Fruit fly (Drosophila melanogaster) whole organism, pupa: ENCODE data around the gene CG34028.
A peak's percentile ranks its signal among the peaks of the same experiment; 100 is the strongest.

Experiments used
- CG10348 ChIP-seq: fragments of 200-800 bp; sonication (Bioruptor generic); IDR thresholded peaks from 2 replicates; pipeline ENCODE4 v1.3.6; 2022; ENCODE audit warnings: missing biosample characterization, missing genetic modification characterization
- CG12605 ChIP-seq: fragments of 200-800 bp; sonication (Bioruptor generic); IDR thresholded peaks from 2 replicates; pipeline ENCODE4 v1.3.6; 2022; ENCODE audit warnings: missing biosample characterization, missing genetic modification characterization
- CG13204 ChIP-seq: fragments of 200-800 bp; sonication (Bioruptor generic); optimal IDR thresholded peaks from 2 replicates; lab custom pipeline; 2018; ENCODE audit warnings: missing biosample characterization, mild to moderate bottlenecking, missing genetic modification characterization, moderate library complexity
- CG14655 ChIP-seq: fragments of 200-800 bp; sonication (Bioruptor generic); optimal IDR thresholded peaks from 3 replicates; lab custom pipeline; 2017; ENCODE audit warnings: mild to moderate bottlenecking, missing biosample characterization, missing genetic modification reagents, missing genetic modification characterization
- CG15710 ChIP-seq: fragments of 200-800 bp; sonication (Bioruptor generic); optimal IDR thresholded peaks from 2 replicates; lab custom pipeline; 2018; ENCODE audit warnings: missing biosample characterization, mild to moderate bottlenecking, missing genetic modification characterization, moderate library complexity
- CG17806 ChIP-seq: fragments of 200-800 bp; sonication (Bioruptor generic); optimal IDR thresholded peaks from 2 replicates; lab custom pipeline; 2018; ENCODE audit warnings: missing biosample characterization, mild to moderate bottlenecking, missing genetic modification characterization, moderate library complexity
- CG32121 ChIP-seq: fragments of 200-800 bp; sonication (Bioruptor generic); IDR thresholded peaks from 2 replicates; pipeline ENCODE4 v1.3.6; 2022; ENCODE audit warnings: missing biosample characterization, missing genetic modification characterization
- CG34367 ChIP-seq: fragments of 200-800 bp; sonication (Bioruptor generic); optimal IDR thresholded peaks from 2 replicates; lab custom pipeline; 2018; ENCODE audit warnings: missing biosample characterization, mild to moderate bottlenecking, missing genetic modification characterization
- CG4496 ChIP-seq: fragments of 200-800 bp; sonication (Bioruptor generic); IDR thresholded peaks from 3 replicates; pipeline ENCODE4 v1.3.6; 2022; ENCODE audit warnings: missing biosample characterization, missing genetic modification characterization
- CG8159 ChIP-seq: fragments of 200-800 bp; sonication (Bioruptor generic); optimal IDR thresholded peaks from 3 replicates; lab custom pipeline; 2018; ENCODE audit warnings: missing biosample characterization, mild to moderate bottlenecking, missing genetic modification characterization, moderate library complexity
- CG8301 ChIP-seq: fragments of 200-800 bp; sonication (Bioruptor generic); optimal IDR thresholded peaks from 2 replicates; lab custom pipeline; 2018; ENCODE audit warnings: missing biosample characterization, mild to moderate bottlenecking, missing genetic modification characterization
- CG9948 ChIP-seq: fragments of 200-800 bp; sonication (Bioruptor generic); optimal IDR thresholded peaks from 2 replicates; lab custom pipeline; 2018; ENCODE audit warnings: missing biosample characterization, mild to moderate bottlenecking, missing genetic modification characterization, moderate library complexity
- D1 ChIP-seq: fragments of 200-800 bp; sonication (Bioruptor generic); optimal IDR thresholded peaks from 2 replicates; lab custom pipeline; 2018; ENCODE audit warnings: missing biosample characterization, mild to moderate bottlenecking, missing genetic modification characterization, moderate library complexity
- EcR ChIP-seq: fragments of 200-800 bp; sonication (Bioruptor generic); optimal IDR thresholded peaks from 3 replicates; lab custom pipeline; 2019; ENCODE audit warnings: missing biosample characterization, missing genetic modification characterization, mild to moderate bottlenecking, moderate library complexity, missing genetic modification reagents
- Ets98B ChIP-seq: fragments of 200-800 bp; sonication (Bioruptor generic); IDR thresholded peaks from 2 replicates; pipeline ENCODE4 v1.3.6; 2022; ENCODE audit warnings: missing biosample characterization, missing genetic modification characterization
- Pif1A ChIP-seq: fragments of 200-800 bp; sonication (Bioruptor generic); optimal IDR thresholded peaks from 3 replicates; lab custom pipeline; 2016; ENCODE audit warnings: missing biosample characterization, missing genetic modification characterization
- Pif1B ChIP-seq: fragments of 200-800 bp; sonication (Bioruptor generic); optimal IDR thresholded peaks from 3 replicates; lab custom pipeline; 2016; ENCODE audit warnings: missing biosample characterization, missing genetic modification characterization
- Snoo ChIP-seq: fragments of 200-800 bp; sonication (Bioruptor generic); optimal IDR thresholded peaks from 3 replicates; lab custom pipeline; 2017; ENCODE audit warnings: missing biosample characterization, mild to moderate bottlenecking, missing genetic modification characterization, inconsistent platforms
- fd96Ca ChIP-seq: fragments of 200-800 bp; sonication (Bioruptor generic); IDR thresholded peaks from 3 replicates; pipeline ENCODE4 v1.3.6; 2022; ENCODE audit warnings: missing biosample characterization, missing genetic modification characterization
- gl ChIP-seq: fragments of 200-800 bp; sonication (Bioruptor generic); optimal IDR thresholded peaks from 2 replicates; lab custom pipeline; 2018; ENCODE audit warnings: missing biosample characterization, mild to moderate bottlenecking, missing genetic modification characterization
- rn ChIP-seq: fragments of 200-800 bp; sonication (Bioruptor generic); IDR thresholded peaks from 2 replicates; pipeline ENCODE4 v1.3.6; 2022; ENCODE audit warnings: missing biosample characterization, missing genetic modification characterization

CG34028 gene

dm6 chrX:9485175-9485574 lies 26.1 kb upstream of the CG34028 start:
- TF ChIP-seq CG9948 (tag; lab: Kevin White, UChicago) (no peak), CG4496 (GFP tag; lab: Robert Waterston, UW) (0 out of 3 replicates have a peak, but pooled peaks have one; percentile 13), CG12605 (GFP tag; lab: Robert Waterston, UW) (no peak)
- TF ChIP-seq, all 21 proteins: peak for 1

DNA sequence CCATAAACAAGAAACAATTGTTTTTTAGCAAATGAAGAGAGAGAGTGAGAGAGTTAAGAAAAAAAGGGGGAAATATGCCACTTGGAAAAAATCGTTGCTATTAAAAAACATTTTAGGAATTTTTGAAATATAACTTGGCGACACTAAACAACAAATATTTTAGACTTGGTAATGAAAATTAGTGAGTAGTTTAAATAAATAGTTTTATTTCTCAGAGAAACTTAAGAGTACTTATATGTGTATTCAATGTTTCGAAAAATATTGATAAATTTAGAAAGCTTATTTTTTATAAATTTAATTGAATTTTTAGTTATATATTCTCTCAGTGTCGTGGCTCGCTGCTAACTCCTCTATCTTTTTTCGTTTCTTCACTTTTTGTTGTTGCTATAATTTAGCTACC lies 25.4 kb upstream of the CG34028 start:
- peak; percentile 10 for TF ChIP-seq CG14655
- no peak for TF ChIP-seq EcR
- TF ChIP-seq CG12605 (GFP tag; lab: Robert Waterston, UW) = no peak
- TF ChIP-seq CG15710 (tag; lab: Kevin White, UChicago) = no peak
- TF ChIP-seq gl (tag; lab: Kevin White, UChicago) = no peak

- TF ChIP-seq EcR (no peak), D1 (tag; lab: Kevin White, UChicago) (no peak), Pif1A (GFP tag; lab: Kevin White, UChicago) (peak; percentile 66), CG14655 (peak; percentile 76), CG8301 (tag; lab: Kevin White, UChicago) (peak; percentile 69), CG34367 (tag; lab: Kevin White, UChicago) (peak; percentile 34), CG4496 (GFP tag; lab: Robert Waterston, UW) (peak; percentile 86), gl (tag; lab: Kevin White, UChicago) (no peak), rn (GFP tag; lab: Robert Waterston, UW) (peak; percentile 53), CG13204 (no peak), Pif1B (peak; percentile 22), fd96Ca (GFP tag; lab: Robert Waterston, UW) (peak; percentile 86), CG12605 (GFP tag; lab: Robert Waterston, UW) (peak; percentile 68), CG15710 (tag; lab: Kevin White, UChicago) (peak; percentile 17), Ets98B (peak; percentile 77), CG17806 (tag; lab: Kevin White, UChicago) (peak; percentile 56), CG8159 (peak; percentile 36), CG10348 (no peak), CG9948 (tag; lab: Kevin White, UChicago) (peak; percentile 46), Snoo (peak; percentile 43), CG32121 (GFP tag; lab: Robert Waterston, UW) (peak; percentile 71)
Observed at dm6 chrX:9486802-9487201, 24.5 kb upstream of the CG34028 start.

DNA sequence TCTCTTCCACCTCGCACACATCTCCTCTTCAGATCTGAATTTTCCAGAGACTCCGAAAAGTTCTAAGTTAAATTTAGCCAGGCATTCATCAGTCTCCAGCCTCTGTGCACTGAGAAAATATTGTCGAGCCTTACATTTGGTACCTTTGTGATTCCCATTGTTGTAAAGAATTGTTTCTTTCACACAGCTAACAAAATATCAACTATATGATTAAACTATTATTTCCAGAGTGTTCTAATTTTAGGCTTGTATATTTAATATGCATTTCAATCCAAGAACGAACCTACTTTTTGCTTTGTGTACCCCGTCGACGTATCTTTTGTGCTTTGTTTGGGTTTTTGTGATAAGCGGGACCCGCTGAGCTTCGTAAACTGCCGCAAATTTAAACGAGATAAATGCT lies 17.2 kb upstream of the CG34028 start:
- TF ChIP-seq CG10348 = no peak
- TF ChIP-seq CG14655 = peak; percentile 4

- TF ChIP-seq CG13204 (peak; percentile 56), CG14655 (peak; percentile 37), CG10348 (no peak), Pif1A (GFP tag; lab: Kevin White, UChicago) (peak; percentile 60), Pif1B (peak; percentile 64), CG8301 (tag; lab: Kevin White, UChicago) (no peak), gl (tag; lab: Kevin White, UChicago) (peak; percentile 58), CG8159 (peak; percentile 63), CG15710 (tag; lab: Kevin White, UChicago) (peak; percentile 62), CG4496 (GFP tag; lab: Robert Waterston, UW) (peak; percentile 23; the same call in 1 of the 3 replicates), CG32121 (GFP tag; lab: Robert Waterston, UW) (peak; percentile 10; the same call in 1 of the 2 replicates), D1 (tag; lab: Kevin White, UChicago) (peak; percentile 60), rn (GFP tag; lab: Robert Waterston, UW) (no peak), EcR (peak; percentile 31), fd96Ca (GFP tag; lab: Robert Waterston, UW) (no peak), CG17806 (tag; lab: Kevin White, UChicago) (peak; percentile 49), Ets98B (0 out of 2 replicates have a peak, but pooled peaks have one; percentile 19), CG34367 (tag; lab: Kevin White, UChicago) (peak; percentile 62), CG12605 (GFP tag; lab: Robert Waterston, UW) (peak; percentile 47), Snoo (peak; percentile 56), CG9948 (tag; lab: Kevin White, UChicago) (peak; percentile 54)
- TF ChIP-seq, all 21 proteins: peak for 17
Observed at dm6 chrX:9495945-9496445, 15.3 kb upstream of the CG34028 start.

dm6 chrX:9497123-9497522 lies 14.2 kb upstream of the CG34028 start:
- TF ChIP-seq CG10348 = no peak
- no peak for TF ChIP-seq gl (tag; lab: Kevin White, UChicago)

DNA sequence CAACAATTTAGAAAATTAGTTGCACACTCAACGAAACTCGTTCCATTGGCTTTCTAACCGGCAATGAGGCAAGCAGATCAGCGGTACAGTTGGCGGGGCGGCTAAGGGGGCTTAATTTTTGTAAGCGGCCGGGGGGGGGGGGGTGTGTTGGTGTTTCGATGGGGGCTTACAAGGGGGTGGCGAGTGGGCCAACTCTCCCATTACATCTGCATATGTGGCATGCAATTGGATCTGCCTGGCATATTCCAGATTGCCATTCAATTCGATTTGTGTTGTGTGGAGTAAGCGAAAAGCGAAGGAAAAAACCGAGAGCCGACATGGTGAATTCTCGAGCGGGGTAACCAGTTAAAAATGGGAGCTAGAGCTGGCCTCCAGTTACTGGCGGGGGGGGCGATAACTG lies 13.2 kb upstream of the CG34028 start:
- TF ChIP-seq CG34367 (tag; lab: Kevin White, UChicago) = no peak
- no peak for TF ChIP-seq CG17806 (tag; lab: Kevin White, UChicago)
- TF ChIP-seq Pif1B = no peak
- TF ChIP-seq Ets98B = no peak
- TF ChIP-seq gl (tag; lab: Kevin White, UChicago) = no peak
- TF ChIP-seq rn (GFP tag; lab: Robert Waterston, UW) = no peak
- no peak for TF ChIP-seq CG9948 (tag; lab: Kevin White, UChicago)
- TF ChIP-seq CG32121 (GFP tag; lab: Robert Waterston, UW) = no peak
- no peak for TF ChIP-seq CG8159
- no peak for TF ChIP-seq CG13204
- no peak for TF ChIP-seq D1 (tag; lab: Kevin White, UChicago)
- no peak for TF ChIP-seq CG15710 (tag; lab: Kevin White, UChicago)
- TF ChIP-seq fd96Ca (GFP tag; lab: Robert Waterston, UW) = no peak
- TF ChIP-seq EcR = no peak
- TF ChIP-seq CG8301 (tag; lab: Kevin White, UChicago) = no peak
- no peak for TF ChIP-seq CG4496 (GFP tag; lab: Robert Waterston, UW)
- no peak for TF ChIP-seq Pif1A (GFP tag; lab: Kevin White, UChicago)
- TF ChIP-seq, all 21 proteins: peak for 0
